Fruit fly (Drosophila melanogaster) whole organism, wandering third instar larva: Measurements from ENCODE around the gene CG7685.

ENCODE experiments used
- Abd-B ChIP-seq: fragments of >200 bp; optimal IDR thresholded peaks from 2 replicates; lab custom pipeline; 2017; ENCODE audit warnings: missing biosample characterization, missing genetic modification characterization
- CG32264 ChIP-seq: fragments of 200-800 bp; sonication (Bioruptor generic); optimal IDR thresholded peaks from 2 replicates; lab custom pipeline; 2016; ENCODE audit warnings: missing biosample characterization, missing genetic modification characterization
- CG9705 ChIP-seq: fragments of 200-800 bp; sonication (Bioruptor generic); optimal IDR thresholded peaks from 2 replicates; lab custom pipeline; 2018; ENCODE audit warnings: missing biosample characterization, mild to moderate bottlenecking, missing genetic modification characterization
- CrebA ChIP-seq: fragments of 200-800 bp; sonication (Bioruptor generic); optimal IDR thresholded peaks from 2 replicates; lab custom pipeline; 2016; ENCODE audit warnings: missing biosample characterization, mild to moderate bottlenecking, missing genetic modification characterization, borderline replicate concordance
- Dfd ChIP-seq: fragments of >200 bp; optimal IDR thresholded peaks from 2 replicates; lab custom pipeline; 2017; ENCODE audit warnings: missing biosample characterization, missing genetic modification characterization
- Dif ChIP-seq: fragments of 200-275, 200-300 bp; sonication (Bioruptor generic); optimal IDR thresholded peaks from 2 replicates; lab custom pipeline; 2018; ENCODE audit warnings: missing biosample characterization, missing genetic modification characterization; ENCODE audit not compliant: partially characterized antibody
- GATAd ChIP-seq: sonication (Bioruptor generic); optimal IDR thresholded peaks from 2 replicates; lab custom pipeline; 2016; ENCODE audit warnings: missing biosample characterization, missing genetic modification characterization
- HLH106 ChIP-seq: fragments of 200-800 bp; optimal IDR thresholded peaks from 3 replicates; lab custom pipeline; 2019; ENCODE audit warnings: missing biosample characterization, mild to moderate bottlenecking, missing genetic modification characterization, moderate library complexity
- Hnf4 ChIP-seq: fragments of 200-800 bp; sonication (Bioruptor generic); optimal IDR thresholded peaks from 2 replicates; lab custom pipeline; 2016; ENCODE audit warnings: missing biosample characterization, mild to moderate bottlenecking, missing genetic modification characterization
- Hr78 ChIP-seq: fragments of >200 bp; optimal IDR thresholded peaks from 2 replicates; lab custom pipeline; 2017; ENCODE audit warnings: missing biosample characterization, missing genetic modification characterization
- Hr83 ChIP-seq: fragments of 200-300 bp; sonication (Bioruptor generic); optimal IDR thresholded peaks from 2 replicates; lab custom pipeline; 2016; ENCODE audit warnings: missing biosample characterization, mild to moderate bottlenecking, missing genetic modification characterization, moderate library complexity; ENCODE audit not compliant: poor library complexity, severe bottlenecking
- Jra ChIP-seq: sonication (Bioruptor generic); optimal IDR thresholded peaks from 2 replicates; lab custom pipeline; 2016; ENCODE audit warnings: missing biosample characterization, missing genetic modification characterization
- Mio ChIP-seq: sonication (Bioruptor generic); optimal IDR thresholded peaks from 2 replicates; lab custom pipeline; 2016; ENCODE audit warnings: missing biosample characterization, missing genetic modification characterization
- Myc ChIP-seq: fragments of >200 bp; optimal IDR thresholded peaks from 2 replicates; lab custom pipeline; 2017
- N ChIP-seq: fragments of >200 bp; optimal IDR thresholded peaks from 2 replicates; lab custom pipeline; 2018; ENCODE audit warnings: missing biosample characterization, missing external identifiers, missing genetic modification characterization
- OdsH ChIP-seq: fragments of 200-800 bp; sonication (Bioruptor generic); optimal IDR thresholded peaks from 2 replicates; lab custom pipeline; 2016; ENCODE audit warnings: missing biosample characterization, mild to moderate bottlenecking, missing genetic modification characterization
- Rel ChIP-seq, 2 experiments: fragments of 200-800 bp; sonication (Bioruptor generic) in 1 of 2; optimal IDR thresholded peaks; 2 replicates in 1 of 2; 3 replicates in 1 of 2; lab custom pipeline; 2016 to 2019; ENCODE audit warnings: mild to moderate bottlenecking in 2 of 2, missing biosample characterization in 2 of 2, missing genetic modification characterization in 2 of 2, moderate library complexity in 1 of 2
- Sp1 ChIP-seq: fragments of 200-800 bp; sonication (Bioruptor generic); optimal IDR thresholded peaks from 3 replicates; lab custom pipeline; 2019; ENCODE audit warnings: missing biosample characterization, mild to moderate bottlenecking, missing genetic modification characterization, moderate library complexity
- Vsx2 ChIP-seq: fragments of 200-300, 225-300 bp; sonication (Bioruptor generic); optimal IDR thresholded peaks from 2 replicates; lab custom pipeline; 2018; ENCODE audit warnings: missing biosample characterization, missing genetic modification characterization; ENCODE audit not compliant: partially characterized antibody
- br ChIP-seq: fragments of 200-800 bp; sonication (Bioruptor generic); optimal IDR thresholded peaks from 2 replicates; lab custom pipeline; 2016; ENCODE audit warnings: missing biosample characterization, missing genetic modification characterization
- brk ChIP-seq: fragments of 200-800 bp; sonication (Bioruptor generic); optimal IDR thresholded peaks from 2 replicates; lab custom pipeline; 2016; ENCODE audit warnings: missing biosample characterization, mild to moderate bottlenecking, missing genetic modification characterization
- dl ChIP-seq, 2 experiments: fragments of 175-275, 200-275 bp in 1 of 2; fragments of 200-275 bp in 1 of 2; sonication (Bioruptor generic); optimal IDR thresholded peaks; lab custom pipeline; 2018; ENCODE audit warnings: mild to moderate bottlenecking in 2 of 2, missing biosample characterization in 2 of 2, missing genetic modification characterization in 2 of 2, moderate library complexity in 2 of 2; ENCODE audit not compliant: partially characterized antibody in 2 of 2, insufficient read depth in 1 of 2
- dmrt93B ChIP-seq: fragments of 200-800 bp; sonication (Bioruptor generic); optimal IDR thresholded peaks from 2 replicates; lab custom pipeline; 2018; ENCODE audit warnings: missing biosample characterization, mild to moderate bottlenecking, missing genetic modification characterization
- dsf ChIP-seq: sonication (Bioruptor generic); optimal IDR thresholded peaks from 2 replicates; lab custom pipeline; 2016; ENCODE audit warnings: missing biosample characterization, missing genetic modification characterization, borderline replicate concordance
- ey ChIP-seq: fragments of 200-800 bp; sonication (Bioruptor generic); optimal IDR thresholded peaks from 2 replicates; lab custom pipeline; 2016; ENCODE audit warnings: missing biosample characterization, missing genetic modification characterization
- foxo ChIP-seq, 2 experiments: fragments of 200-800 bp; sonication (Bioruptor generic); optimal IDR thresholded peaks; 2 replicates in 1 of 2; 3 replicates in 1 of 2; lab custom pipeline; 2016 to 2017; ENCODE audit warnings: missing biosample characterization in 2 of 2, missing genetic modification characterization in 2 of 2
- fru ChIP-seq: fragments of 200-800 bp; sonication (Bioruptor generic); optimal IDR thresholded peaks from 3 replicates; lab custom pipeline; 2016; ENCODE audit warnings: missing biosample characterization, mild to moderate bottlenecking, missing genetic modification characterization
- h ChIP-seq: fragments of 200-800 bp; sonication (Bioruptor generic); optimal IDR thresholded peaks from 3 replicates; lab custom pipeline; 2016; ENCODE audit warnings: missing biosample characterization, mild to moderate bottlenecking, missing genetic modification characterization
- jim ChIP-seq: fragments of 175-275, 200-325 bp; sonication (Bioruptor generic); optimal IDR thresholded peaks from 2 replicates; lab custom pipeline; 2016; ENCODE audit warnings: missing biosample characterization, mild to moderate bottlenecking, missing genetic modification characterization
- lola ChIP-seq: fragments of >200 bp; optimal IDR thresholded peaks from 2 replicates; lab custom pipeline; 2017; ENCODE audit warnings: missing biosample characterization, missing genetic modification characterization
- pan ChIP-seq: fragments of >200 bp; optimal IDR thresholded peaks from 2 replicates; lab custom pipeline; 2017
- psq ChIP-seq: fragments of 200-800 bp; sonication (Bioruptor generic); optimal IDR thresholded peaks from 3 replicates; lab custom pipeline; 2017; ENCODE audit warnings: missing biosample characterization, mild to moderate bottlenecking, missing genetic modification characterization, moderate library complexity
- rgr ChIP-seq: fragments of 200-800 bp; sonication (Bioruptor generic); optimal IDR thresholded peaks from 3 replicates; lab custom pipeline; 2016; ENCODE audit warnings: missing biosample characterization, mild to moderate bottlenecking, missing genetic modification characterization
- sage ChIP-seq: fragments of 200-800 bp; sonication (Bioruptor generic); optimal IDR thresholded peaks from 2 replicates; lab custom pipeline; 2016; ENCODE audit warnings: missing biosample characterization, mild to moderate bottlenecking, missing genetic modification characterization
- sv ChIP-seq: fragments of 200-800 bp; sonication (Bioruptor generic); optimal IDR thresholded peaks from 3 replicates; lab custom pipeline; 2016; ENCODE audit warnings: missing biosample characterization, missing genetic modification characterization
- tai ChIP-seq: sonication (Bioruptor generic); optimal IDR thresholded peaks from 2 replicates; lab custom pipeline; 2016; ENCODE audit warnings: missing biosample characterization, missing genetic modification characterization
- usp ChIP-seq: fragments of >200 bp; optimal IDR thresholded peaks from 2 replicates; lab custom pipeline; 2017; ENCODE audit warnings: missing biosample characterization, missing genetic modification characterization
- woc ChIP-seq: sonication (Bioruptor generic); optimal IDR thresholded peaks from 2 replicates; lab custom pipeline; 2016; ENCODE audit warnings: missing biosample characterization, mild to moderate bottlenecking, missing genetic modification characterization

Gene CG7685

DNA sequence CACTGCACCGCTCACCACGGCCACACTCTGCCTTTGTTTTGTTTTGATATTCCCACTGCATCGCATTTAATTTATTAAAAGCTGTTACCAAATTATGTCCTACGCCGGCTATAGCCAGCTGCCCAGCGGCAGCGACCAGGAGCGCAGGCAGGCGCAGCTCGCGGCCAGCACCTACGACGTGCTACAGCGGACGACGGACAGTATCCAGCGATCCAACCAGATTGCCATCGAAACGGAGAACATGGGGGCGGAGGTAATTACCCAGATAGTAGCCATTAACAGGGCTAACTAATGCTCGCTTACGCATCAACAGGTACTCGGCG lies 5.1 kb upstream of the CG7685 start:
- no peak for TF ChIP-seq Jra (GFP tag; lab: Kevin White, UChicago)
- TF ChIP-seq Rel (GFP tag; optimal IDR thresholded peaks at IDR 0.05; lab: Kevin White, UChicago), result no peak
- TF ChIP-seq Rel (tag; optimal IDR thresholded peaks at IDR 0.05; lab: Kevin White, UChicago), result peak; percentile 1

DNA sequence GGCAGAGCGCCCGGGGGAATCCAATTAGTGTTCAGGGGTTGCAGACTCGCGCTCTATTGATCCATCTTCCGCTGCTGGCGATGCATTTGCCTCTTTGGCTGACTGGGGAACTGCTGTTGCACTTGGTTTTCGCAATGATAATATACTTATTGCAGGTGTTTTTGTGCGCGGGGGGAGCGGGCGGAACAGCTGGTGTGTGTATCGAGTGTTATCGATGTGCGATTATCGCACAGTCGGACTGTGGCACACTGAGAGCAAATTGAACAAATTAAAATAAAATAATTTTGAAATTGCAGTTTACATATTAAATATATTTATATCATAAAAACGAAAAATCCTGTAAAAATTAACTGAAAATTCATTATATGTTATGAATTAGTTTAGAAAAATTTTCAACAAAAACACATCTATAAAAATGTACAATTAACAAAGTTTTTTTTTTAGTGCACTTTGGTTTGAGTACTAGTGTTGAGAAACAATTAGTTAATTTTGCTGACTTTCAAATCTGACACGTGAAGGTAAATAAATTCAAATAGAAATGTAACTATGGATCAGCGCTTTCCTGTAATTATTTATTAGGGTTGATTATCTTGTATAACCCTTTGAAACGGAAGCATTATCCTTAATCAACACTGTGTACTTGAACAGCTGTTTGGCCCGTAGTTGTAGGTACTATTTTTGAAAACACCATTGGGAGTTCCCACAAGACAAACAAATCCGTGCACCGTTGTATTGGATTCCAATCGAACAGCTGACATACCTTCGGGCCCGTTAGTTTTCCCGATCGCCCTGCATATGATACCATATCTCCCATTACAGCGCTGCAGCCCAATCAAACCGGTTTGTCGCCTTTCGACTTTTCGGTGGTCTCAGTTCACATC lies 2.0 kb upstream of the CG7685 start, which contains the start of the genes Wdr37 and koko:
Gene Wdr37, minus strand, starts transcription at position 168 of the 881 bp plus-strand sequence.
Gene koko, plus strand, starts transcription at position 478 of the 881 bp plus-strand sequence.
- no peak for TF ChIP-seq Hr78 (GFP tag; lab: Kevin White, UChicago)
- peak; percentile 96 for TF ChIP-seq brk
- TF ChIP-seq rgr (GFP tag; lab: Kevin White, UChicago), result peak; percentile 95
- TF ChIP-seq Dif (GFP tag; lab: Kevin White, UChicago), result no peak
- no peak for TF ChIP-seq pan (lab: Kevin White, UChicago)
- peak; percentile 78 for TF ChIP-seq CG32264 (GFP tag; lab: Kevin White, UChicago)
- TF ChIP-seq sv (GFP tag; lab: Kevin White, UChicago), result peak; percentile 92
- TF ChIP-seq GATAd, result peak; percentile 79
- TF ChIP-seq Hr83, result peak; percentile 93
- TF ChIP-seq Rel (GFP tag; optimal IDR thresholded peaks at IDR 0.05; lab: Kevin White, UChicago), result peak; percentile 54
- TF ChIP-seq Rel (tag; optimal IDR thresholded peaks at IDR 0.05; lab: Kevin White, UChicago), result peak; percentile 91
- TF ChIP-seq jim (GFP tag; lab: Kevin White, UChicago), result peak; percentile 21
- TF ChIP-seq h (GFP tag; lab: Kevin White, UChicago), result peak; percentile 92
- TF ChIP-seq Mio, result no peak
- no peak for TF ChIP-seq tai (GFP tag; lab: Kevin White, UChicago)
- TF ChIP-seq lola, result no peak
- peak; percentile 94 for TF ChIP-seq psq (GFP tag; lab: Kevin White, UChicago)
- TF ChIP-seq OdsH, result peak; percentile 97
- no peak for TF ChIP-seq Vsx2 (GFP tag; lab: Kevin White, UChicago)
- no peak for TF ChIP-seq Myc (lab: Kevin White, UChicago)
- peak; percentile 79 for TF ChIP-seq woc (GFP tag; lab: Kevin White, UChicago)
- peak; percentile 92 for TF ChIP-seq dmrt93B (GFP tag; lab: Kevin White, UChicago)
- peak; percentile 78 for TF ChIP-seq ey
- TF ChIP-seq usp (GFP tag; lab: Kevin White, UChicago), result no peak
- no peak for TF ChIP-seq N (GFP tag; lab: Kevin White, UChicago)
- peak; percentile 91 for TF ChIP-seq fru (GFP tag; lab: Kevin White, UChicago)
- no peak for TF ChIP-seq CrebA (GFP tag; lab: Kevin White, UChicago)
- TF ChIP-seq Jra (GFP tag; lab: Kevin White, UChicago), result peak; percentile 94
- TF ChIP-seq dsf (GFP tag; lab: Kevin White, UChicago), result peak; percentile 89
- peak; percentile 96 for TF ChIP-seq Hnf4
- peak; percentile 88 for TF ChIP-seq Dfd (GFP tag; lab: Kevin White, UChicago)
- TF ChIP-seq br (GFP tag; lab: Kevin White, UChicago), result peak; percentile 75
- TF ChIP-seq Sp1 (GFP tag; lab: Kevin White, UChicago), result peak; percentile 98
- TF ChIP-seq foxo (GFP tag; optimal IDR thresholded peaks at IDR 0.05; lab: Kevin White, UChicago), result peak in 1 of 2 experiments; percentile 98
- TF ChIP-seq HLH106 (tag; lab: Kevin White, UChicago), result peak; percentile 98
- TF ChIP-seq sage (GFP tag; lab: Kevin White, UChicago), result peak; percentile 79
- TF ChIP-seq dl (GFP tag; optimal IDR thresholded peaks at IDR 0.05; lab: Kevin White, UChicago; ENCODE audit: insufficient read depth in 1 of 2, partially characterized antibody in 2 of 2), result no peak
- no peak for TF ChIP-seq Abd-B (GFP tag; lab: Kevin White, UChicago)
- peak; percentile 88 for TF ChIP-seq CG9705 (GFP tag; lab: Kevin White, UChicago)
